Fruit fly (Drosophila melanogaster): ENCODE data around the gene CG13847.
A peak's percentile ranks its signal among the peaks of the same experiment; 100 is the strongest.

CG13847 gene

DNA sequence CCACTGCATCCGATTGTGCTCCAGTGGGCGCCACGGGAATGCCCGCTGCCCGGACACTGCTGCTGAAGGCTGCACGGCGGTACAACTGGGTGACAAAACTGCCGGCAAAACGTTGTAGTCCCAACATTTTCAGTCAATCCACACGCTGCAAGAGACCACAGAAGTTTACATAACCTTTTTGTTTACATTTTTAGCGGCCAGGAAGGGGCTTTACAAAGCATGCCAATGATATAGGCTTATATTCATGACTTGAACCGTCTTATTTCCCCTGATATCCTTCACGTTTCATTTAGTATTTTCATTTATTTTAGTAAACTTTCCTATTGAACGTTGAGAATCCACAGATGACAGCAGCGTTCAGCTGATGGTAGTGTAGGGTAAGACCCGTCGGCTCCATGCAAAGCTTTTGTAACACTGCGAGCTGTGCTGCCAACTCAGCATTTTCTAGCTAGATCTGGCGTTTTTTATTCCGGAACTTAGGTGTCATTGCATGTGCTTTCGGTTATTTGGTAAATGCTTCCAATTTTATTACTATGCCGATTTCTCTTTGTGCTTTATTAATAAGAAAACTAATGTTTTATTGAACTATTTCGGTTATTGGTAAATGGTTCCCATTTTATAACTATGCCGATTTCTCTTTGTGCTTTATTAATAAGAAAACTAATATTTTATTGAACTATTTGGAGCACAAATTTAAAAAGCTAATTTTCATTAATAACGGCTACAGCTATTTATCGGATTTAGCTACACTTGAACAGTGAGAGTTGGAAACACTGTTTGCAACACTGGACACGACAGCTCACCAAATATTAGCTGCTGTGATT is 25.2 kb downstream of the CG13847 start, which contains the start of the genes CG13850 and lqfR (continued):
- TF ChIP-seq CG32532 (GFP tag; IDR thresholded peaks at IDR 0.05) (peak; percentile 41; the same call in 1 of the 2 replicates), Poxn (GFP tag; IDR thresholded peaks at IDR 0.05) (no peak), CG13894 (tag; optimal IDR thresholded peaks at IDR 0.05) (no peak), dmrt99B (tag; optimal IDR thresholded peaks at IDR 0.05) (no peak), CG14014 (GFP tag; IDR thresholded peaks at IDR 0.05) (no peak), Hey (tag; optimal IDR thresholded peaks at IDR 0.05) (no peak), Dip2 (GFP tag; IDR thresholded peaks at IDR 0.05) (no peak), en (GFP tag; optimal IDR thresholded peaks at IDR 0.05) (peak; percentile 54), CG16815 (GFP tag; optimal IDR thresholded peaks at IDR 0.05) (peak; percentile 83), CG12744 (GFP tag; optimal IDR thresholded peaks at IDR 0.05) (peak; percentile 60), ci (GFP tag; IDR thresholded peaks at IDR 0.05) (peak; percentile 37; the same call in 1 of the 3 replicates), fd64A (GFP tag; optimal IDR thresholded peaks at IDR 0.05) (no peak), Dek (tag; optimal IDR thresholded peaks at IDR 0.05) (peak; percentile 73), Sox100B (GFP tag; optimal IDR thresholded peaks at IDR 0.05) (peak; percentile 82), Gsc (GFP tag; IDR thresholded peaks at IDR 0.05) (no peak), caup (GFP tag; optimal IDR thresholded peaks at IDR 0.05; ENCODE audit: severe bottlenecking) (peak; percentile 80), CTCF (GFP tag; optimal IDR thresholded peaks at IDR 0.05) (no peak), HmgD (GFP tag; optimal IDR thresholded peaks at IDR 0.05) (peak; percentile 76), HLH54F (GFP tag; optimal IDR thresholded peaks at IDR 0.05) (peak; percentile 90), tap (tag; optimal IDR thresholded peaks at IDR 0.05) (no peak), CG13296 (GFP tag; optimal IDR thresholded peaks at IDR 0.05) (peak; percentile 46), Hmr (GFP tag; optimal IDR thresholded peaks at IDR 0.05) (peak; percentile 80), gcm (GFP tag; optimal IDR thresholded peaks at IDR 0.05) (no peak), CG2202 (tag; optimal IDR thresholded peaks at IDR 0.05) (peak; percentile 6), CG14965 (GFP tag; optimal IDR thresholded peaks at IDR 0.05; ENCODE audit: borderline replicate concordance) (no peak), CG33213 (GFP tag; optimal IDR thresholded peaks at IDR 0.05) (peak; percentile 47), CG7963 (GFP tag; IDR thresholded peaks at IDR 0.05; ENCODE audit: partially characterized antibody) (no peak), mld (GFP tag; IDR thresholded peaks at IDR 0.05; ENCODE audit: partially characterized antibody) (no peak), pb (GFP tag; optimal IDR thresholded peaks at IDR 0.05) (peak; percentile 71), sima (GFP tag; optimal IDR thresholded peaks at IDR 0.05) (no peak), CG10209 (GFP tag; optimal IDR thresholded peaks at IDR 0.05) (peak; percentile 80), zfh2 (GFP tag; optimal IDR thresholded peaks at IDR 0.05) (peak; percentile 92), CG2678 (tag; optimal IDR thresholded peaks at IDR 0.05) (no peak), tx (GFP tag; optimal IDR thresholded peaks at IDR 0.05) (peak; percentile 75), lilli (GFP tag; optimal IDR thresholded peaks at IDR 0.05) (peak; percentile 84), ham (GFP tag; IDR thresholded peaks at IDR 0.05) (no peak), CG4424 (GFP tag; optimal IDR thresholded peaks at IDR 0.05) (peak; percentile 84), lab (GFP tag; optimal IDR thresholded peaks at IDR 0.05) (peak; percentile 76), crc (GFP tag; optimal IDR thresholded peaks at IDR 0.05) (peak; percentile 56), gfzf (GFP tag; optimal IDR thresholded peaks at IDR 0.05) (peak; percentile 28), fu2 (GFP tag; optimal IDR thresholded peaks at IDR 0.05) (peak; percentile 76), CG3995 (GFP tag; optimal IDR thresholded peaks at IDR 0.05) (peak; percentile 69), CG8281 (tag; optimal IDR thresholded peaks at IDR 0.05) (peak; percentile 44), Ssrp (tag; optimal IDR thresholded peaks at IDR 0.05) (peak; percentile 60), Sry-β (GFP tag; optimal IDR thresholded peaks at IDR 0.05) (peak; percentile 97), Stat92E (GFP tag; optimal IDR thresholded peaks at IDR 0.05) (no peak), amos (GFP tag; IDR thresholded peaks at IDR 0.05; ENCODE audit: partially characterized antibody) (no peak), Xbp1 (GFP tag; optimal IDR thresholded peaks at IDR 0.05) (peak; percentile 84), Opbp (GFP tag; IDR thresholded peaks at IDR 0.05; ENCODE audit: partially characterized antibody) (no peak)

Measured in whole organism, embryonic.